Fruit fly (Drosophila melanogaster): Measurements from ENCODE around the gene Eig71Eh.

DNA sequence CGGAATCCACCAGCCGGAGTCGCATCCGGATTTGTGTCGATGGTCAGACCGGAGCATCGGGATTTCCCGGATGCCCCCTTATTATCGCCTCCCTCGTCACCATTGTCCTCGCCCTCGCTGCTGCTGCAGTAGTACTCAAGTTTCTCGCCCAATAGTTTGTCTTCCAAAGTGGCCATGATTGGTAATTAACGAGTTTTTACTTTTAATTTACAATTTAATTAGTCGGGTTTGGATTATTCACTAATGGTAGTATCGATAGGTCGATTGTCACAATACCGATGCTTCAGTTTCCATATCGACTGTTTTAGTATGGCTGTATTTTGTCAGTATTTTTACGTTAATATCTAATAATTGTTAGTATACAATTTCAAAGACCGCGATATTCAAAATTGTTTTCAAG is 49.1 kb downstream of the Eig71Eh start, which contains the start of gene CG7650:
- no peak for TF ChIP-seq CG8478 (optimal IDR thresholded peaks at IDR 0.05)
- no peak for TF ChIP-seq CTCF (optimal IDR thresholded peaks at IDR 0.05)
